Worm (Caenorhabditis elegans) whole organism, L1 larva: ENCODE data around the gene F07H5.13.

Experiments
- C04F5.9 ChIP-seq: sonication (generic microtip); optimal IDR thresholded peaks from 2 replicates; lab custom pipeline; 2016; ENCODE audit warnings: missing genetic modification characterization, missing compliant biosample characterization
- C34B4.2 ChIP-seq: sonication (generic microtip); optimal IDR thresholded peaks from 2 replicates; lab custom pipeline; 2017; ENCODE audit warnings: mild to moderate bottlenecking, missing genetic modification characterization, missing compliant biosample characterization
- F16B12.6 ChIP-seq: fragments of 150-350 bp; optimal IDR thresholded peaks from 2 replicates; lab custom pipeline; 2014; ENCODE audit warnings: missing biosample characterization, missing genetic modification characterization
- Y116A8C.19 ChIP-seq: sonication (generic microtip); optimal IDR thresholded peaks from 2 replicates; lab custom pipeline; 2016; ENCODE audit warnings: missing compliant biosample characterization, missing genetic modification characterization, borderline replicate concordance
- alr-1 ChIP-seq: fragments of 200-800 bp; sonication (Bioruptor generic); optimal IDR thresholded peaks from 2 replicates; lab custom pipeline; 2018; ENCODE audit warnings: borderline replicate concordance, mild to moderate bottlenecking, missing genetic modification characterization, missing compliant biosample characterization
- aly-2 ChIP-seq: fragments of 150-350 bp; optimal IDR thresholded peaks from 2 replicates; lab custom pipeline; 2014; ENCODE audit warnings: missing biosample characterization, missing genetic modification characterization
- ama-1 ChIP-seq: fragments of 150-350 bp; optimal IDR thresholded peaks from 2 replicates; lab custom pipeline; 2014
- blmp-1 ChIP-seq: fragments of 150-350 bp; optimal IDR thresholded peaks from 2 replicates; lab custom pipeline; 2014; ENCODE audit warnings: missing biosample characterization, missing genetic modification characterization
- ceh-63 ChIP-seq: fragments of 200-800 bp; sonication (Bioruptor generic); optimal IDR thresholded peaks from 2 replicates; lab custom pipeline; 2018; ENCODE audit warnings: mild to moderate bottlenecking, missing genetic modification characterization, missing compliant biosample characterization
- ceh-8 ChIP-seq: fragments of 200-800 bp; sonication (Bioruptor generic); optimal IDR thresholded peaks from 2 replicates; lab custom pipeline; 2018; ENCODE audit warnings: mild to moderate bottlenecking, missing genetic modification characterization, moderate library complexity, missing compliant biosample characterization
- ceh-88 ChIP-seq: fragments of 200-800 bp; sonication (Bioruptor generic); IDR thresholded peaks from 2 replicates; pipeline ENCODE4 v1.3.6; 2022; ENCODE audit warnings: missing genetic modification characterization, missing compliant biosample characterization
- ceh-90 ChIP-seq: sonication (generic microtip); optimal IDR thresholded peaks from 2 replicates; lab custom pipeline; 2016; ENCODE audit warnings: missing genetic modification characterization, missing compliant biosample characterization
- dpl-1 ChIP-seq, 3 experiments: fragments of 150-350 bp in 2 of 3; sonication (generic microtip) in 1 of 3; optimal IDR thresholded peaks; 2 replicates each; lab custom pipeline; 2014 to 2017; ENCODE audit warnings: missing biosample characterization in 3 of 3, missing genetic modification characterization in 3 of 3, missing genetic modification reagents in 3 of 3
- efl-1 ChIP-seq, 4 experiments: fragments of 150-350 bp; optimal IDR thresholded peaks in 3 of 4; peaks in 1 of 4; 1 replicate in 1 of 4; 2 replicates in 3 of 4; lab custom pipeline; 2014; ENCODE audit warnings: missing biosample characterization in 2 of 4, missing genetic modification characterization in 2 of 4, missing genetic modification reagents in 2 of 4
- efl-3 ChIP-seq: fragments of 200-800 bp; sonication (Bioruptor generic); optimal IDR thresholded peaks from 2 replicates; lab custom pipeline; 2018; ENCODE audit warnings: mild to moderate bottlenecking, missing genetic modification characterization, missing compliant biosample characterization
- egl-27 ChIP-seq, 2 experiments: fragments of 150-350 bp in 1 of 2; sonication (generic microtip); optimal IDR thresholded peaks; 3 replicates each; lab custom pipeline; 2017 to 2018; ENCODE audit warnings: missing biosample characterization in 2 of 2, missing genetic modification characterization in 2 of 2, missing genetic modification reagents in 2 of 2
- elt-2 ChIP-seq: sonication (generic microtip); optimal IDR thresholded peaks from 2 replicates; lab custom pipeline; 2016; ENCODE audit warnings: missing genetic modification characterization, mild to moderate bottlenecking, inconsistent platforms, missing compliant biosample characterization, missing genetic modification reagents
- elt-3 ChIP-seq, 6 experiments: fragments of 150-350 bp in 1 of 6; sonication (generic microtip); optimal IDR thresholded peaks; 2 replicates each; lab custom pipeline; 2017 to 2018; ENCODE audit warnings: missing biosample characterization in 6 of 6, missing genetic modification characterization in 6 of 6, inconsistent platforms in 1 of 6
- ets-5 ChIP-seq: fragments of 200-800 bp; sonication (Bioruptor generic); IDR thresholded peaks from 2 replicates; pipeline ENCODE4 v1.3.6; 2022; ENCODE audit warnings: missing genetic modification characterization, missing compliant biosample characterization
- fkh-10 ChIP-seq: sonication (generic microtip); optimal IDR thresholded peaks from 2 replicates; lab custom pipeline; 2017; ENCODE audit warnings: missing biosample characterization, missing genetic modification reagents, missing genetic modification characterization
- fkh-4 ChIP-seq: sonication (generic microtip); optimal IDR thresholded peaks from 2 replicates; lab custom pipeline; 2016; ENCODE audit warnings: missing compliant biosample characterization, missing genetic modification characterization, borderline replicate concordance
- hlh-17 ChIP-seq: fragments of 200-800 bp; sonication (Bioruptor generic); optimal IDR thresholded peaks from 2 replicates; lab custom pipeline; 2018; ENCODE audit warnings: missing genetic modification characterization, mild to moderate bottlenecking, missing compliant biosample characterization, moderate library complexity, borderline replicate concordance
- hlh-4 ChIP-seq: sonication (generic microtip); optimal IDR thresholded peaks from 2 replicates; lab custom pipeline; 2016; ENCODE audit warnings: mild to moderate bottlenecking, missing genetic modification characterization, missing compliant biosample characterization
- jun-1 ChIP-seq: fragments of 150-350 bp; optimal IDR thresholded peaks from 2 replicates; lab custom pipeline; 2014; ENCODE audit warnings: missing biosample characterization, missing genetic modification reagents, missing genetic modification characterization
- lin-13 ChIP-seq: fragments of 150-350 bp; optimal IDR thresholded peaks from 2 replicates; lab custom pipeline; 2014; ENCODE audit warnings: missing biosample characterization, missing genetic modification reagents, missing genetic modification characterization
- lin-35 ChIP-seq, 2 experiments: fragments of 150-350 bp; optimal IDR thresholded peaks; 2 replicates each; lab custom pipeline; 2014; ENCODE audit warnings: missing biosample characterization in 2 of 2, missing genetic modification characterization in 2 of 2, missing genetic modification reagents in 2 of 2
- lin-39 ChIP-seq: fragments of 150-350 bp; optimal IDR thresholded peaks from 2 replicates; lab custom pipeline; 2014; ENCODE audit warnings: missing biosample characterization, missing genetic modification reagents, missing genetic modification characterization
- mdl-1 ChIP-seq, 2 experiments: fragments of 150-350 bp; optimal IDR thresholded peaks; 2 replicates each; lab custom pipeline; 2014 to 2017; ENCODE audit warnings: missing biosample characterization in 2 of 2, missing genetic modification characterization in 2 of 2, inconsistent platforms in 1 of 2
- nhr-11 ChIP-seq: fragments of 150-350 bp; optimal IDR thresholded peaks from 2 replicates; lab custom pipeline; 2014; ENCODE audit warnings: missing biosample characterization, missing genetic modification characterization
- nhr-12 ChIP-seq: sonication (generic microtip); optimal IDR thresholded peaks from 2 replicates; lab custom pipeline; 2017; ENCODE audit warnings: missing biosample characterization, missing genetic modification characterization
- nhr-19 ChIP-seq: fragments of 200-800 bp; sonication (Bioruptor generic); conservative IDR thresholded peaks from 2 replicates; pipeline ENCODE4 v1.3.6; 2022; ENCODE audit warnings: missing genetic modification characterization, missing compliant biosample characterization
- nhr-20 ChIP-seq: sonication (generic microtip); optimal IDR thresholded peaks from 2 replicates; lab custom pipeline; 2016; ENCODE audit warnings: mild to moderate bottlenecking, missing genetic modification characterization, missing compliant biosample characterization
- nhr-237 ChIP-seq: fragments of 150-350 bp; optimal IDR thresholded peaks from 2 replicates; lab custom pipeline; 2014; ENCODE audit warnings: missing biosample characterization, missing genetic modification characterization
- nhr-47 ChIP-seq: sonication (generic microtip); optimal IDR thresholded peaks from 2 replicates; lab custom pipeline; 2016; ENCODE audit warnings: mild to moderate bottlenecking, missing genetic modification characterization, moderate library complexity, missing compliant biosample characterization
- nhr-76 ChIP-seq: sonication (generic microtip); optimal IDR thresholded peaks from 2 replicates; lab custom pipeline; 2017; ENCODE audit warnings: missing biosample characterization, missing genetic modification characterization
- nhr-77 ChIP-seq: fragments of 150-350 bp; optimal IDR thresholded peaks from 2 replicates; lab custom pipeline; 2014; ENCODE audit warnings: missing biosample characterization, missing genetic modification characterization
- nhr-84 ChIP-seq: sonication (generic microtip); optimal IDR thresholded peaks from 2 replicates; lab custom pipeline; 2017; ENCODE audit warnings: missing biosample characterization, missing genetic modification characterization
- nhr-90 ChIP-seq: sonication (generic microtip); optimal IDR thresholded peaks from 2 replicates; lab custom pipeline; 2016; ENCODE audit warnings: mild to moderate bottlenecking, missing genetic modification characterization, missing compliant biosample characterization; ENCODE audit not compliant: poor library complexity
- pqm-1 ChIP-seq: sonication (generic microtip); optimal IDR thresholded peaks from 3 replicates; lab custom pipeline; 2017; ENCODE audit warnings: missing biosample characterization, missing genetic modification characterization
- skn-1 ChIP-seq: fragments of 150-350 bp; optimal IDR thresholded peaks from 2 replicates; lab custom pipeline; 2014; ENCODE audit warnings: missing biosample characterization, missing genetic modification characterization
- snpc-4 ChIP-seq: fragments of 150-350 bp; optimal IDR thresholded peaks from 2 replicates; lab custom pipeline; 2014; ENCODE audit warnings: missing biosample characterization, missing genetic modification characterization
- snu-23 ChIP-seq: sonication (generic microtip); optimal IDR thresholded peaks from 2 replicates; lab custom pipeline; 2016; ENCODE audit warnings: missing genetic modification characterization, missing compliant biosample characterization
- sup-37 ChIP-seq: fragments of 200-800 bp; sonication (Bioruptor generic); optimal IDR thresholded peaks from 2 replicates; lab custom pipeline; 2018; ENCODE audit warnings: mild to moderate bottlenecking, missing genetic modification characterization, missing compliant biosample characterization
- swsn-7 ChIP-seq: sonication (generic microtip); optimal IDR thresholded peaks from 2 replicates; lab custom pipeline; 2016; ENCODE audit warnings: missing genetic modification characterization, missing compliant biosample characterization
- unc-62 ChIP-seq: fragments of 150-350 bp; optimal IDR thresholded peaks from 2 replicates; lab custom pipeline; 2014; ENCODE audit warnings: missing biosample characterization, missing genetic modification reagents, missing genetic modification characterization
- unc-86 ChIP-seq: sonication (generic microtip); optimal IDR thresholded peaks from 2 replicates; lab custom pipeline; 2016; ENCODE audit warnings: missing genetic modification characterization, missing compliant biosample characterization
- unc-98 ChIP-seq: fragments of 200-800 bp; sonication (Bioruptor generic); IDR thresholded peaks from 2 replicates; pipeline ENCODE4 v1.3.6; 2022; ENCODE audit warnings: missing genetic modification characterization, missing compliant biosample characterization
- vab-15 ChIP-seq: sonication (generic microtip); optimal IDR thresholded peaks from 2 replicates; lab custom pipeline; 2017; ENCODE audit warnings: missing genotype, mild to moderate bottlenecking, missing genetic modification characterization, missing compliant biosample characterization
- zag-1 ChIP-seq: fragments of 150-350 bp; optimal IDR thresholded peaks from 2 replicates; lab custom pipeline; 2014; ENCODE audit warnings: missing biosample characterization, missing genetic modification characterization
- zip-4 ChIP-seq: fragments of 200-800 bp; sonication (Bioruptor generic); optimal IDR thresholded peaks from 2 replicates; lab custom pipeline; 2018; ENCODE audit warnings: mild to moderate bottlenecking, missing genetic modification characterization, moderate library complexity, missing compliant biosample characterization
- ztf-4 ChIP-seq: fragments of 150-350 bp; optimal IDR thresholded peaks from 2 replicates; lab custom pipeline; 2014; ENCODE audit warnings: missing biosample characterization, missing genetic modification characterization

F07H5.13 gene

ce11 chrII:8743379-8744173, 46.8 kb upstream of the F07H5.13 start, which contains the start of gene mak-1:
Gene mak-1 (plus strand): TSS chrII:8744071.
- TF ChIP-seq swsn-7 (tag; lab: Kevin White, UChicago) (peak; percentile 11), skn-1 (no peak), lin-13 (GFP tag; lab: Kevin White, UChicago) (no peak), jun-1 (tag; lab: Kevin White, UChicago) (no peak), snu-23 (GFP tag; lab: Kevin White, UChicago) (peak; percentile 67), unc-98 (GFP tag; lab: Robert Waterston, UW) (no peak), elt-2 (tag; lab: Kevin White, UChicago) (peak; percentile 71), F16B12.6 (tag; lab: Kevin White, UChicago) (no peak), nhr-77 (tag; lab: Kevin White, UChicago) (no peak), zag-1 (tag; lab: Kevin White, UChicago) (no peak), lin-35 (GFP tag; optimal IDR thresholded peaks at IDR 0.05; lab: Kevin White, UChicago) (peak; percentile 26 to 56), ceh-88 (GFP tag; lab: Robert Waterston, UW) (no peak), nhr-76 (tag; lab: Kevin White, UChicago) (no peak), ceh-8 (GFP tag; lab: Kevin White, UChicago) (no peak), ceh-90 (tag; lab: Kevin White, UChicago) (no peak), nhr-84 (tag; lab: Kevin White, UChicago) (no peak), unc-62 (GFP tag; lab: Kevin White, UChicago) (no peak), vab-15 (tag; lab: Kevin White, UChicago) (no peak), ama-1 (lab: Kevin White, UChicago) (peak; percentile 55), aly-2 (tag; lab: Kevin White, UChicago) (no peak), sup-37 (GFP tag; lab: Kevin White, UChicago) (no peak), elt-3 (tag; optimal IDR thresholded peaks at IDR 0.05; lab: Kevin White, UChicago) (peak in 1 of 6 experiments; percentile 59), efl-1 (optimal IDR thresholded peaks at IDR 0.05; lab: Kevin White, UChicago) (no peak), efl-1 (GFP tag; optimal IDR thresholded peaks at IDR 0.05 in 1 of 2; lab: Kevin White, UChicago) (no peak), nhr-20 (tag; lab: Kevin White, UChicago) (peak; percentile 81), ceh-63 (GFP tag; lab: Kevin White, UChicago) (no peak), efl-3 (GFP tag; lab: Kevin White, UChicago) (no peak), egl-27 (tag; optimal IDR thresholded peaks at IDR 0.05; lab: Kevin White, UChicago) (no peak), hlh-4 (tag; lab: Kevin White, UChicago) (no peak), nhr-19 (GFP tag; lab: Robert Waterston, UW) (peak; percentile 61), ets-5 (no peak), nhr-11 (tag; lab: Kevin White, UChicago) (no peak), ztf-4 (no peak), C34B4.2 (tag; lab: Kevin White, UChicago) (no peak), unc-86 (no peak), nhr-12 (tag; lab: Kevin White, UChicago) (no peak), C04F5.9 (tag; lab: Kevin White, UChicago) (no peak), snpc-4 (tag; lab: Kevin White, UChicago) (no peak), blmp-1 (peak; percentile 56), mdl-1 (tag; optimal IDR thresholded peaks at IDR 0.05; lab: Kevin White, UChicago) (peak in 1 of 2 experiments; percentile 65), hlh-17 (GFP tag; lab: Kevin White, UChicago) (no peak), nhr-237 (tag; lab: Kevin White, UChicago) (no peak), fkh-4 (tag; lab: Kevin White, UChicago) (no peak), zip-4 (GFP tag; lab: Kevin White, UChicago) (no peak), Y116A8C.19 (tag; lab: Kevin White, UChicago) (no peak), nhr-47 (peak; percentile 22), lin-39 (tag; lab: Kevin White, UChicago) (no peak), alr-1 (tag; lab: Kevin White, UChicago) (no peak), pqm-1 (no peak), dpl-1 (GFP tag; optimal IDR thresholded peaks at IDR 0.05; lab: Kevin White, UChicago) (peak in 1 of 3 experiments; percentile 24), nhr-90 (peak; percentile 39), fkh-10 (GFP tag; lab: Kevin White, UChicago) (no peak)
